Fruit fly (Drosophila melanogaster) S2 (cell line): ENCODE results near the gene hec.

Source experiments
- CG8478 ChIP-seq: fragments of >200 bp; optimal IDR thresholded peaks from 2 replicates; lab custom pipeline; 2018
- CTCF ChIP-seq, 2 experiments: fragments of >200 bp; optimal IDR thresholded peaks; 2 replicates each; lab custom pipeline; 2018

dm6 chrX:12903099-12903616 lies 54.1 kb downstream of the hec start, which contains the start of gene Flad1:
- TF ChIP-seq CTCF (optimal IDR thresholded peaks at IDR 0.05; lab: Kevin White, UChicago): no peak
- TF ChIP-seq CG8478 (lab: Kevin White, UChicago): no peak
